Fruit fly (Drosophila melanogaster): ENCODE results near the gene CG12746.

CG12746 gene

dm6 chr3R:5565623-5566022 is 958 bp downstream of the CG12746 start (continued):
- no peak for TF ChIP-seq psq (GFP tag; optimal IDR thresholded peaks at IDR 0.05)
- peak; percentile 76 for TF ChIP-seq Hsf (GFP tag; optimal IDR thresholded peaks at IDR 0.05)
- TF ChIP-seq chn (GFP tag; optimal IDR thresholded peaks at IDR 0.05), result peak; percentile 63
- peak; percentile 70; the same call in 1 of the 3 replicates for TF ChIP-seq sr (GFP tag; IDR thresholded peaks at IDR 0.05)
- peak; percentile 82 for TF ChIP-seq unpg (GFP tag; optimal IDR thresholded peaks at IDR 0.05)
- TF ChIP-seq CG1832 (GFP tag; optimal IDR thresholded peaks at IDR 0.05), result no peak
- TF ChIP-seq CoRest (tag; optimal IDR thresholded peaks at IDR 0.05), result peak; percentile 81
- peak; percentile 14 for TF ChIP-seq CTCF (GFP tag; optimal IDR thresholded peaks at IDR 0.05)
- TF ChIP-seq C15 (GFP tag; IDR thresholded peaks at IDR 0.05), result peak; percentile 74; the same call in 2 of the 3 replicates
- no peak for TF ChIP-seq CG8478 (optimal IDR thresholded peaks at IDR 0.05)
- peak; percentile 59 for TF ChIP-seq gsb (GFP tag; IDR thresholded peaks at IDR 0.05)
- peak; percentile 35 for TF ChIP-seq CG1647 (GFP tag; optimal IDR thresholded peaks at IDR 0.05)
- TF ChIP-seq CG7963 (GFP tag; IDR thresholded peaks at IDR 0.05; ENCODE audit: partially characterized antibody), result no peak
- TF ChIP-seq B-H2 (GFP tag; optimal IDR thresholded peaks at IDR 0.05), result peak; percentile 45
- TF ChIP-seq Rfx (GFP tag; IDR thresholded peaks at IDR 0.05), result peak; percentile 93
- TF ChIP-seq tap (tag; optimal IDR thresholded peaks at IDR 0.05), result peak; percentile 74
- TF ChIP-seq gce (GFP tag; IDR thresholded peaks at IDR 0.05), result peak; percentile 74
- TF ChIP-seq lbe (GFP tag; optimal IDR thresholded peaks at IDR 0.05), result peak; percentile 68
- TF ChIP-seq ase (GFP tag; IDR thresholded peaks at IDR 0.05), result peak; percentile 90
- TF ChIP-seq CG11723 (GFP tag; optimal IDR thresholded peaks at IDR 0.05), result peak; percentile 62
- TF ChIP-seq ranshi (GFP tag; IDR thresholded peaks at IDR 0.05), result peak; percentile 86
- no peak for TF ChIP-seq stwl (tag; optimal IDR thresholded peaks at IDR 0.05)
- TF ChIP-seq CG13296 (GFP tag; optimal IDR thresholded peaks at IDR 0.05), result peak; percentile 81
- peak; percentile 49 for TF ChIP-seq CG11398 (GFP tag; optimal IDR thresholded peaks at IDR 0.05)
- TF ChIP-seq CG6175 (GFP tag; IDR thresholded peaks at IDR 0.05), result peak; percentile 73; the same call in 2 of the 3 replicates
- TF ChIP-seq tll (GFP tag; optimal IDR thresholded peaks at IDR 0.05), result no peak
- peak; percentile 74 for TF ChIP-seq Hr3 (GFP tag; optimal IDR thresholded peaks at IDR 0.05)
- no peak for TF ChIP-seq zen2 (GFP tag; IDR thresholded peaks at IDR 0.05; ENCODE audit: partially characterized antibody)
- peak; percentile 86 for TF ChIP-seq Aef1 (GFP tag; IDR thresholded peaks at IDR 0.05)
- TF ChIP-seq CG4424 (GFP tag; optimal IDR thresholded peaks at IDR 0.05), result peak; percentile 63
- TF ChIP-seq lab (GFP tag; optimal IDR thresholded peaks at IDR 0.05), result peak; percentile 93
- TF ChIP-seq B-H1 (GFP tag; IDR thresholded peaks at IDR 0.05), result peak; percentile 84
- peak; percentile 75 for TF ChIP-seq pum (GFP tag; optimal IDR thresholded peaks at IDR 0.05)
- TF ChIP-seq Sin3A (optimal IDR thresholded peaks at IDR 0.05), result no peak
- no peak for TF ChIP-seq lola (GFP tag; optimal IDR thresholded peaks at IDR 0.05)
- TF ChIP-seq Myb (GFP tag; optimal IDR thresholded peaks at IDR 0.05), result peak; percentile 55
- no peak for TF ChIP-seq luna (GFP tag; optimal IDR thresholded peaks at IDR 0.05)
- peak; percentile 86 for TF ChIP-seq lmd (GFP tag; IDR thresholded peaks at IDR 0.05)
- TF ChIP-seq gt (GFP tag; IDR thresholded peaks at IDR 0.05), result peak; percentile 56; the same call in 1 of the 2 replicates
- peak; percentile 88 for TF ChIP-seq CG11504 (tag; optimal IDR thresholded peaks at IDR 0.05)
- TF ChIP-seq Dll (GFP tag; IDR thresholded peaks at IDR 0.05; ENCODE audit: partially characterized antibody), result no peak
- TF ChIP-seq slbo (GFP tag; IDR thresholded peaks at IDR 0.05), result peak; percentile 92
- no peak for TF ChIP-seq Lpt (GFP tag; optimal IDR thresholded peaks at IDR 0.05)
- peak; percentile 83 for TF ChIP-seq ems (GFP tag; optimal IDR thresholded peaks at IDR 0.05)
- TF ChIP-seq CG10431 (GFP tag; optimal IDR thresholded peaks at IDR 0.05), result no peak
- no peak for TF ChIP-seq tio (GFP tag; optimal IDR thresholded peaks at IDR 0.05)
- TF ChIP-seq ATbp (GFP tag; optimal IDR thresholded peaks at IDR 0.05), result peak; percentile 84
- TF ChIP-seq chif (GFP tag; optimal IDR thresholded peaks at IDR 0.05), result peak; percentile 46 to 70
- TF ChIP-seq Ravus (GFP tag; IDR thresholded peaks at IDR 0.05), result peak; percentile 30; the same call in 1 of the 2 replicates
- peak; percentile 95 for TF ChIP-seq exex (tag; optimal IDR thresholded peaks at IDR 0.05)
- peak; percentile 59 for TF ChIP-seq CG6683 (GFP tag; optimal IDR thresholded peaks at IDR 0.05)
- TF ChIP-seq Hr39 (optimal IDR thresholded peaks at IDR 0.05), result no peak
- no peak for TF ChIP-seq bbx (GFP tag; IDR thresholded peaks at IDR 0.05; ENCODE audit: partially characterized antibody)

Measured in whole organism, embryonic.